Worm (Caenorhabditis elegans): ENCODE measurements around the gene T05A12.3.

Gene T05A12.3

ce11 chrIV:6887601-6888099 is at the start of gene T05A12.3, which contains the start of gene T05A12.4:
TSS of gene T05A12.3 (minus strand) at chrIV:6887651.
TSS of gene T05A12.4 (plus strand) at chrIV:6887948.
- TF ChIP-seq syd-9 (tag; optimal IDR thresholded peaks at IDR 0.05) (no peak), K09A11.1 (tag; optimal IDR thresholded peaks at IDR 0.05; ENCODE audit: insufficient read depth) (no peak), pat-9 (tag; optimal IDR thresholded peaks at IDR 0.05) (no peak), lim-6 (tag; optimal IDR thresholded peaks at IDR 0.05) (peak; percentile 40), pros-1 (tag; optimal IDR thresholded peaks at IDR 0.05) (no peak), zip-5 (tag; optimal IDR thresholded peaks at IDR 0.05) (no peak), ceh-31 (tag; optimal IDR thresholded peaks at IDR 0.05) (peak; percentile 89), ceh-22 (tag; optimal IDR thresholded peaks at IDR 0.05) (no peak), T23F11.4 (GFP tag; optimal IDR thresholded peaks at IDR 0.05) (no peak), dmd-4 (tag; optimal IDR thresholded peaks at IDR 0.05; ENCODE audit: borderline replicate concordance) (no peak), madf-2 (tag; optimal IDR thresholded peaks at IDR 0.05) (no peak), ttx-3 (tag; optimal IDR thresholded peaks at IDR 0.05) (no peak), C38D4.7 (GFP tag; optimal IDR thresholded peaks at IDR 0.05) (no peak), C08G9.2 (tag; optimal IDR thresholded peaks at IDR 0.05) (peak; percentile 58), nfya-1 (tag; optimal IDR thresholded peaks at IDR 0.05) (peak; percentile 54), ceh-45 (GFP tag; IDR thresholded peaks at IDR 0.05) (no peak), ets-4 (tag; optimal IDR thresholded peaks at IDR 0.05) (peak; percentile 62), tbx-2 (tag; optimal IDR thresholded peaks at IDR 0.05) (peak; percentile 40), ceh-2 (tag; optimal IDR thresholded peaks at IDR 0.05) (peak; percentile 42), pax-1 (tag; optimal IDR thresholded peaks at IDR 0.05) (no peak), ceh-14 (tag; optimal IDR thresholded peaks at IDR 0.05) (no peak), ama-1 (optimal IDR thresholded peaks at IDR 0.05) (no peak), eyg-1 (tag; optimal IDR thresholded peaks at IDR 0.05) (no peak), fax-1 (tag; optimal IDR thresholded peaks at IDR 0.05) (no peak), dve-1 (tag; optimal IDR thresholded peaks at IDR 0.05) (no peak), nhr-11 (tag; optimal IDR thresholded peaks at IDR 0.05) (no peak), lin-11 (tag; optimal IDR thresholded peaks at IDR 0.05) (no peak), hlh-15 (tag; optimal IDR thresholded peaks at IDR 0.05) (no peak), sox-4 (tag; optimal IDR thresholded peaks at IDR 0.05) (no peak), sdc-2 (tag; optimal IDR thresholded peaks at IDR 0.05) (no peak), hlh-6 (tag; optimal IDR thresholded peaks at IDR 0.05) (no peak), hlh-8 (tag; optimal IDR thresholded peaks at IDR 0.05) (no peak), K02D7.2 (tag; optimal IDR thresholded peaks at IDR 0.05) (no peak), ceh-48 (tag; optimal IDR thresholded peaks at IDR 0.05) (no peak), ceh-30 (tag; optimal IDR thresholded peaks at IDR 0.05) (no peak), ceh-6 (GFP tag; optimal IDR thresholded peaks at IDR 0.05) (no peak), rnt-1 (tag; optimal IDR thresholded peaks at IDR 0.05) (peak; percentile 40), ceh-24 (tag; optimal IDR thresholded peaks at IDR 0.05) (no peak), ahr-1 (tag; optimal IDR thresholded peaks at IDR 0.05) (no peak), tbx-7 (tag; optimal IDR thresholded peaks at IDR 0.05) (no peak), ref-2 (tag; optimal IDR thresholded peaks at IDR 0.05) (no peak)

- TF ChIP-seq elt-2 (tag; optimal IDR thresholded peaks at IDR 0.05): peak; percentile 48
- no peak for TF ChIP-seq odd-2 (tag; optimal IDR thresholded peaks at IDR 0.05)
Observed at ce11 chrIV:6928417-6928816, 41.0 kb upstream of the T05A12.3 start, which contains the start of gene cest-6. TSS of gene cest-6 (minus strand) at chrIV:6928517.

Data from whole organism, late embryonic.